Fruit fly (Drosophila melanogaster) whole organism: ENCODE data around the gene CG33269.
"Not testable (repeated sequence)": the region's sequence is repeated elsewhere in the genome, so short reads cannot be mapped to it uniquely, and the experiment has no call there.

Experiments used
- CG8478 ChIP-seq: fragments of >200 bp; optimal IDR thresholded peaks from 2 replicates; lab custom pipeline; 2018; ENCODE audit warnings: inconsistent platforms
- Dll ChIP-seq: fragments of >200 bp; optimal IDR thresholded peaks from 2 replicates; lab custom pipeline; 2017
- EcR ChIP-seq, 2 experiments: fragments of >200 bp; optimal IDR thresholded peaks; 2 replicates each; lab custom pipeline; 2017; ENCODE audit warnings: missing biosample characterization in 2 of 2, missing genetic modification characterization in 2 of 2, missing genetic modification reagents in 2 of 2
- pan ChIP-seq: fragments of >200 bp; optimal IDR thresholded peaks from 2 replicates; lab custom pipeline; 2017
- psq ChIP-seq: fragments of >200 bp; optimal IDR thresholded peaks from 2 replicates; lab custom pipeline; 2017
- usp ChIP-seq: fragments of >200 bp; optimal IDR thresholded peaks from 2 replicates; lab custom pipeline; 2017; ENCODE audit warnings: missing biosample characterization, missing genetic modification characterization, mixed read lengths

Gene CG33269

dm6 chr3L:11586794-11587462 lies 4.9 kb upstream of the CG33269 start:
- TF ChIP-seq EcR (GFP tag; optimal IDR thresholded peaks at IDR 0.05; lab: Kevin White, UChicago) (no peak), Dll (lab: Kevin White, UChicago) (peak; percentile 70), psq (lab: Kevin White, UChicago) (no peak), usp (no peak), CG8478 (lab: Kevin White, UChicago) (no peak), pan (no peak)

- TF ChIP-seq pan (no peak), Dll (lab: Kevin White, UChicago) (no peak), psq (lab: Kevin White, UChicago) (no peak), EcR (GFP tag; optimal IDR thresholded peaks at IDR 0.05; lab: Kevin White, UChicago) (no peak), CG8478 (lab: Kevin White, UChicago) (no peak), usp (no peak)
Observed at dm6 chr3L:11583964-11584363, 2.0 kb upstream of the CG33269 start, which contains the start of gene CG32086. Gene CG32086 (minus strand): TSS chr3L:11584064.

dm6 chr3L:11580919-11581318 lies 1.1 kb downstream of the CG33269 start, which contains the start of gene CG43391:
Gene CG43391 (minus strand): TSS chr3L:11581019.
- TF ChIP-seq CG8478 (lab: Kevin White, UChicago) (no peak), Dll (lab: Kevin White, UChicago) (no peak), EcR (GFP tag; optimal IDR thresholded peaks at IDR 0.05; lab: Kevin White, UChicago) (no peak), pan (no peak), psq (lab: Kevin White, UChicago) (no peak), usp (no peak)

DNA sequence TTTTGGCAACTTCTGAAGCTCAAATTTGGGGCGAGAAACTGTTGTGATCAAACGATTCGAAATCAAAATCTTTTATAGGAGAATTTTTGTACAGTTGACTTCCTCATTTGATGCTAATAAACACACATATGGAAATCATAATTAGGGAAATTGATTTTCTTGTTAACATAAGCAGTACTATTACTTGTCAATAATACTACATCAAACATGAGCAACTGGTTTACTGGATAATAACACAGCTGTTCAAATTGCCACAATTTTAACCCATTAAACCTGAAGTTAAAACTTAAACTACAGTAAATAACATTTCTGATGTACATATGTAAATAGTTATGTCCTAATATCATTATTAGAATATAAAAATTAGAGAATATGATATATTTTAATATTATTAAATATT lies 2.1 kb downstream of the CG33269 start, which contains the start of gene CG43390:
Gene CG43390, minus strand, starts transcription at position 32 of the 400 bp plus-strand sequence.
- TF ChIP-seq Dll (lab: Kevin White, UChicago) (no peak), CG8478 (lab: Kevin White, UChicago) (no peak), usp (no peak), psq (lab: Kevin White, UChicago) (no peak), pan (no peak), EcR (GFP tag; optimal IDR thresholded peaks at IDR 0.05; lab: Kevin White, UChicago) (no peak)

DNA sequence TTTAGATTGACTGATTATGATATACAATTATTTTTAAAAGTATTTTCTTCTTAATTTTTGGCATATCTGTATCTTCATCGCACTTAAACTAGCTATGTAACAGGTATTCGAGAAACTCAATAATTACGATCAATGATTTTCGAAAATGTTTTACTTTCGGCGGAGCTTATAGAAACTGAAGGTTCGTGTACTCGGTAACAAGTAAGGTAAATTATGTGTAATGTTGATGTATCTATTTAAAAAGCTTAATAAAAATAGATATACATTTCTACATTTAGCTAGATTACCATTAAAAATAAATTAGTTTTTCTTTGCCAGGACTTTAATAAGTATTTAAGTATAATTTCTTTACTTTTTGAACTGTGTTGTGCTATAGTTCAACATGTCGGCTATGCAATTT lies 3.1 kb downstream of the CG33269 start:
- TF ChIP-seq usp (no peak), EcR (GFP tag; optimal IDR thresholded peaks at IDR 0.05; lab: Kevin White, UChicago) (no peak), psq (lab: Kevin White, UChicago) (no peak), pan (no peak), Dll (lab: Kevin White, UChicago) (no peak), CG8478 (lab: Kevin White, UChicago) (no peak)

- TF ChIP-seq Dll (lab: Kevin White, UChicago) (no peak), EcR (GFP tag; optimal IDR thresholded peaks at IDR 0.05; lab: Kevin White, UChicago) (no peak), pan (no peak), usp (no peak), CG8478 (lab: Kevin White, UChicago) (no peak), psq (lab: Kevin White, UChicago) (no peak)
Observed at dm6 chr3L:11578211-11578673, 3.8 kb downstream of the CG33269 start, which contains the start of gene CG33270. Gene CG33270 (minus strand): TSS chr3L:11578623.

DNA sequence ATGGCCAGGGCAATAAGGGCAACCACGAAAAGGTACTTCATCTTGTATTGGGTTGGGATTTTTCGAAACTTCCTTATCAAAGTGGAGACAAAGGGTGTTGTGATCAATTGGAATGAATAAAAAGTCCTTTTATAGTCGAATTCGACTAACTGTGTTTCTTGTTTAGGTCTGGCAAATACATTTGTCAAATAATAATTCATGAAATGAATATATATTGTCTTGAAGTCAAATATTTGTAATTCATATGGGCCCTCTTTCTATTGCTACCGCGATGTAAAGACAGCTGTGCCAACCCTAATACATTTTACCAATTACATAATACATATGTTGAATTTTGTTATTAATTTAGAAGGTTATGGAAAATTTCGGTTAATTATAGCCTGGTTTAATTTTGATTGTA lies 4.6 kb downstream of the CG33269 start, which contains the start of gene CG33271:
Gene CG33271, minus strand, starts transcription at position 101 of the 400 bp plus-strand sequence.
- no peak for TF ChIP-seq pan
- no peak for TF ChIP-seq Dll (lab: Kevin White, UChicago)
- no peak for TF ChIP-seq usp

- TF ChIP-seq psq (lab: Kevin White, UChicago); CG8478 (lab: Kevin White, UChicago); usp: not testable (repeated sequence)
Observed at dm6 chr3L:11576944-11577343, 5.1 kb downstream of the CG33269 start, which contains the start of gene CG33489. Gene CG33489 (minus strand): TSS chr3L:11577044.

- TF ChIP-seq usp, result no peak
- no peak for TF ChIP-seq psq (lab: Kevin White, UChicago)
- TF ChIP-seq EcR (GFP tag; optimal IDR thresholded peaks at IDR 0.05; lab: Kevin White, UChicago), result no peak
Observed at dm6 chr3L:11574563-11574962, 7.4 kb downstream of the CG33269 start, which contains the start of gene CG33490. Gene CG33490 (minus strand): TSS chr3L:11574663.

DNA sequence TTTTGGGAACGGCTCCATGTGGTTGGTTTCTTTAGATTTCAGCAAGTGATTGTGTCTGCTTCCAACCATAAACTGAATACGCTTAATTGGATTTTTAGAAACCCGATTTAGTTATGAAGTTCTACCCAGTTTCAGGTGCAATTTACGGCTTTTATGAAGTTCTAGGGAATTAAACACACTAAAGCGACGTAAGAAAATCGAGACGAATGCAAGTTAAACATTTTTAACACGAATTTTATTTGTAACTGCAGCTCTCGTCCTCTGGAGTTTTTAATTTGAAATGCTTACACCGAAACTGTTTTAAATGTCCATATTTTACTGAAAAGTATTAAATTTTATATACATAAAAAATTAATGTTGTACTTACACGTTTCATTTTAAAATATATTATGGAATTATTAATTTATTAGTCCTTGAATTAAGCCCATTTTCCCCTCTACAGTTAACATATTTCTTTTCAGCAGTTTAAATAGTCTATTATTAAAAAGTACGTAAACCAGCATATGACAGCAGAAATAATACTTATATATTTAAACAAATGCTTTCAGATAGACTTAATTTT lies 17.9 kb downstream of the CG33269 start, which contains the start of the genes CG46412 and CG33267:
Gene CG46412, minus strand, starts transcription at position 101 of the 562 bp plus-strand sequence.
Gene CG33267, plus strand, starts transcription at position 512 of the 562 bp plus-strand sequence.
- TF ChIP-seq Dll (lab: Kevin White, UChicago) (no peak), EcR (GFP tag; optimal IDR thresholded peaks at IDR 0.05; lab: Kevin White, UChicago) (no peak), pan (no peak), usp (no peak), psq (lab: Kevin White, UChicago) (no peak), CG8478 (lab: Kevin White, UChicago) (no peak)

dm6 chr3L:11561946-11562760 lies 19.8 kb downstream of the CG33269 start, which contains the start of the genes CG7394 and Mob2:
Gene CG7394 (plus strand): TSS chr3L:11561996.
Gene Mob2 (minus strand): TSS chr3L:11562233.
- TF ChIP-seq CG8478 (lab: Kevin White, UChicago), result no peak
- TF ChIP-seq usp, result no peak
- TF ChIP-seq psq (lab: Kevin White, UChicago), result no peak
- no peak for TF ChIP-seq Dll (lab: Kevin White, UChicago)
- TF ChIP-seq pan, result no peak
- no peak for TF ChIP-seq EcR (GFP tag; optimal IDR thresholded peaks at IDR 0.05; lab: Kevin White, UChicago)
